Fruit fly (Drosophila melanogaster) Kc167 (cell line): ENCODE measurements around the gene CG3081.

Experiments used
- Myc ChIP-seq: fragments of >200 bp; optimal IDR thresholded peaks from 2 replicates; lab custom pipeline; 2017; ENCODE audit warnings: missing external identifiers
- insv ChIP-seq: fragments of >200 bp; optimal IDR thresholded peaks from 3 replicates; lab custom pipeline; 2018; ENCODE audit warnings: missing external identifiers
- psq ChIP-seq: fragments of >200 bp; optimal IDR thresholded peaks from 2 replicates; lab custom pipeline; 2017; ENCODE audit warnings: missing external identifiers
- ttk ChIP-seq: sonication (Bioruptor generic); optimal IDR thresholded peaks from 2 replicates; lab custom pipeline; 2017; ENCODE audit warnings: missing external identifiers

DNA sequence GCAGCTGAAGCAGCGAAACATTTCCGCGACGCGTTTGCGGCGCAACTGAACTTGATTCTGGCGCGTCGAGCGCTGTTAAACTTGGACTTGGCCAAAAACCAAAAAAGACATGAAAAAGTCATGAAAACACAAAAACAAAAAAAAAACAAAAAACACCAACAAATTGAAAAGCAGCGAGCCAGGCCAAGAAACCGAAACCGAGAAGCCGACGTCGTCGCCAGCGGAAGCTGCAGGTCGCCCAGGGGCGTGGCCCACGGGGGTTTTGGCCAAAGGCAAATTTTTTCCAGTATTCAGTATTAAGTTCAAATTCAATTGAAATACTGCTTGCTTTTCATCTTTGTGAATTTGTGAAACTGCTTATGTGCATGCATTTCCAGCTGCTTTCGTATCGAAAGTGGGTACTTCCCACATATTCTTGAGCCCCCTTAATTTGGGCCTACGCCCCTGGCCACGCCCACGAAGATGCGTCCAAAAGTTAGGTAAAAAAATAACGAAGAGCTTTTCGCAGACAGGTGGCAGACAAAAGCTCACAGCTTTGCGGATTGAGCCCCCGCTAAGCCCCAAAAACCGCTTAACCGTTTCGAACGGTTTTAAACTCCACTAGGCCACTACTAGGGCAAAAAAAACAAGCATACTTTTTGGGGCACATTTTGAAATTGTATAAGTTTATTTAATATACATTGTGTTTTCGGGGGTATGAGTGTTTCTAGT is 23.0 kb upstream of the CG3081 start, which contains the start of gene CG3009:
- TF ChIP-seq insv (lab: Kevin White, UChicago) = no peak
- TF ChIP-seq Myc = no peak
- TF ChIP-seq psq (lab: Kevin White, UChicago) = no peak
- no peak for TF ChIP-seq ttk (lab: Kevin White, UChicago)
